Fruit fly (Drosophila melanogaster): ENCODE results near the gene Atg14.

Gene Atg14

DNA sequence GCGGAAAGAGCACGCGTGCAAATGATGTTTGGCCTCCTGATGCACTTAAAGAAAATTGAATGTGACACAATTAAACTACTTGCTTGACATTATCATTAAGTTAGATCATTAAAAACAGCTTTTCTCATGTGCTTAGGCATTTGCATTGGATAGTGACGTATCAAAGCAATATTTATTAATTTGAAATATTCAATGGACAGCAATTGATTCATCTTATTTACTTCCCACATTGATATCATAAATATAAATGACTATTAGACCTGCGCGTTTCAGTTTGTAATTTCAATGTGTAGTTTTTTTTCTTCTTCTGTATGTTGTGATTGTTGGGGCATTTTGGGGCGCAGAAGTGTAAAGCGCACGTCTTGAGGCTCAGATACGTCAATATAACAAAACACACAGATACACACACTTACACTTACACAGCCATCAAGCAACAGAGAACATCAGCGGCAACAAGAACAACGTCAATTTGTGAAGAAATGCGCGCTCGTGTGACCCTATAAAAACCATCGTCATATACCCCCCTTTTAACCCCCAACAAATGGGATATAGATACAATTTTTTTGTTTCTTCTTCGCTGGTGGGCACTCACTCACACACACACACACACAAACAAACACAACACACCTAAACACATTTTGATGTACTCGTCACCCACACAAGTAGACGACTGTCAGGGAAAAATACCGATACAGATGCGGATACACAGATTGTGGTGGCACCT is 27.1 kb upstream of the Atg14 start (continued):
- TF ChIP-seq CG16779 (tag; optimal IDR thresholded peaks at IDR 0.05) (no peak), CG11762 (GFP tag; optimal IDR thresholded peaks at IDR 0.05; ENCODE audit: insufficient read depth) (peak; percentile 38), CG10631 (GFP tag; optimal IDR thresholded peaks at IDR 0.05) (peak; percentile 56), CG1621 (tag; optimal IDR thresholded peaks at IDR 0.05) (no peak), eg (GFP tag; IDR thresholded peaks at IDR 0.05) (peak; percentile 57; the same call in 2 of the 3 replicates), CG3919 (GFP tag; optimal IDR thresholded peaks at IDR 0.05) (peak; percentile 52), Met (GFP tag; optimal IDR thresholded peaks at IDR 0.05) (peak; percentile 74), net (GFP tag; optimal IDR thresholded peaks at IDR 0.05) (peak; percentile 41), CG6808 (GFP tag; optimal IDR thresholded peaks at IDR 0.05) (peak; percentile 4)

- TF ChIP-seq Gug (GFP tag; IDR thresholded peaks at IDR 0.05) (0 out of 2 replicates have a peak, but pooled peaks have one; percentile 12), eg (GFP tag; IDR thresholded peaks at IDR 0.05) (peak; percentile 26; the same call in 1 of the 3 replicates), CG6163 (GFP tag; IDR thresholded peaks at IDR 0.05) (0 out of 3 replicates have a peak, but pooled peaks have one; percentile 34), CG15336 (GFP tag; IDR thresholded peaks at IDR 0.05) (no peak), CG3919 (GFP tag; optimal IDR thresholded peaks at IDR 0.05) (peak; percentile 12), Hr4 (GFP tag; optimal IDR thresholded peaks at IDR 0.05) (no peak), CG4318 (GFP tag; optimal IDR thresholded peaks at IDR 0.05) (no peak), Met (GFP tag; optimal IDR thresholded peaks at IDR 0.05) (no peak), esn (GFP tag; optimal IDR thresholded peaks at IDR 0.05) (no peak), Smox (GFP tag; optimal IDR thresholded peaks at IDR 0.05) (no peak), topi (GFP tag; optimal IDR thresholded peaks at IDR 0.05) (no peak), CG11294 (GFP tag; IDR thresholded peaks at IDR 0.05) (no peak), Blimp-1 (GFP tag; optimal IDR thresholded peaks at IDR 0.05) (no peak), dac (GFP tag; optimal IDR thresholded peaks at IDR 0.05) (no peak), net (GFP tag; optimal IDR thresholded peaks at IDR 0.05) (no peak), Lpt (GFP tag; optimal IDR thresholded peaks at IDR 0.05) (no peak), fd85E (GFP tag; optimal IDR thresholded peaks at IDR 0.05) (no peak), spab (GFP tag; optimal IDR thresholded peaks at IDR 0.05) (no peak), achi (GFP tag; optimal IDR thresholded peaks at IDR 0.05) (peak; percentile 2), fkh (GFP tag; optimal IDR thresholded peaks at IDR 0.05) (no peak)
Observed at dm6 chr3R:29089662-29090007, 26.6 kb upstream of the Atg14 start.

- TF ChIP-seq vri (GFP tag; optimal IDR thresholded peaks at IDR 0.05), result no peak
- no peak for TF ChIP-seq CG11902 (GFP tag; optimal IDR thresholded peaks at IDR 0.05)
- no peak for TF ChIP-seq Sox102F (GFP tag; optimal IDR thresholded peaks at IDR 0.05)
- TF ChIP-seq CG9139 (GFP tag; optimal IDR thresholded peaks at IDR 0.05), result peak; percentile 4
- TF ChIP-seq CG10669 (GFP tag; optimal IDR thresholded peaks at IDR 0.05), result peak; percentile 59
- no peak for TF ChIP-seq eg (GFP tag; IDR thresholded peaks at IDR 0.05)
- no peak for TF ChIP-seq Hr38 (GFP tag; optimal IDR thresholded peaks at IDR 0.05)
- peak; percentile 38 for TF ChIP-seq OdsH (GFP tag; optimal IDR thresholded peaks at IDR 0.05)
- TF ChIP-seq achi (GFP tag; optimal IDR thresholded peaks at IDR 0.05), result peak; percentile 59
- TF ChIP-seq CG15336 (GFP tag; IDR thresholded peaks at IDR 0.05), result 0 out of 2 replicates have a peak, but pooled peaks have one; percentile 13
- peak; percentile 45 for TF ChIP-seq Met (GFP tag; optimal IDR thresholded peaks at IDR 0.05)
- peak; percentile 31 for TF ChIP-seq Hr39 (GFP tag; optimal IDR thresholded peaks at IDR 0.05)
- peak; percentile 31 for TF ChIP-seq CG6792 (GFP tag; optimal IDR thresholded peaks at IDR 0.05)
- TF ChIP-seq Smox (GFP tag; optimal IDR thresholded peaks at IDR 0.05), result peak; percentile 2
- TF ChIP-seq CG10631 (GFP tag; optimal IDR thresholded peaks at IDR 0.05), result peak; percentile 69
- TF ChIP-seq CG7368 (GFP tag; optimal IDR thresholded peaks at IDR 0.05), result peak; percentile 30
- TF ChIP-seq CG34406 (GFP tag; optimal IDR thresholded peaks at IDR 0.05), result peak; percentile 27
- peak; percentile 27 for TF ChIP-seq CG31627 (GFP tag; optimal IDR thresholded peaks at IDR 0.05)
- TF ChIP-seq CG6276 (GFP tag; optimal IDR thresholded peaks at IDR 0.05), result no peak
- TF ChIP-seq CG32006 (GFP tag; optimal IDR thresholded peaks at IDR 0.05), result peak; percentile 41
- peak; percentile 4 for TF ChIP-seq net (GFP tag; optimal IDR thresholded peaks at IDR 0.05)
- TF ChIP-seq CG6808 (GFP tag; optimal IDR thresholded peaks at IDR 0.05), result peak; percentile 60
- no peak for TF ChIP-seq fkh (GFP tag; optimal IDR thresholded peaks at IDR 0.05)
- TF ChIP-seq CG16779 (tag; optimal IDR thresholded peaks at IDR 0.05), result no peak
- no peak for TF ChIP-seq Eip93F (GFP tag; optimal IDR thresholded peaks at IDR 0.05)
- TF ChIP-seq topi (GFP tag; optimal IDR thresholded peaks at IDR 0.05), result peak; percentile 33
- no peak for TF ChIP-seq Lpt (GFP tag; optimal IDR thresholded peaks at IDR 0.05)
- peak; percentile 60 for TF ChIP-seq fd59A (GFP tag; optimal IDR thresholded peaks at IDR 0.05)
- TF ChIP-seq CG8119 (GFP tag; IDR thresholded peaks at IDR 0.05), result peak; percentile 31; the same call in 1 of the 3 replicates
- peak; percentile 27 to 52 for TF ChIP-seq ss (GFP tag; optimal IDR thresholded peaks at IDR 0.05)
- TF ChIP-seq Sox15 (GFP tag; optimal IDR thresholded peaks at IDR 0.05), result no peak
- TF ChIP-seq Ets96B (tag; optimal IDR thresholded peaks at IDR 0.05), result peak; percentile 73
Observed at dm6 chr3R:29091609-29092008, 24.6 kb upstream of the Atg14 start.

Data from whole organism, prepupa.